Fruit fly (Drosophila melanogaster): ENCODE data around the gene Noc3.
A peak's percentile ranks its signal among the peaks of the same experiment; 100 is the strongest.

Noc3 gene

DNA sequence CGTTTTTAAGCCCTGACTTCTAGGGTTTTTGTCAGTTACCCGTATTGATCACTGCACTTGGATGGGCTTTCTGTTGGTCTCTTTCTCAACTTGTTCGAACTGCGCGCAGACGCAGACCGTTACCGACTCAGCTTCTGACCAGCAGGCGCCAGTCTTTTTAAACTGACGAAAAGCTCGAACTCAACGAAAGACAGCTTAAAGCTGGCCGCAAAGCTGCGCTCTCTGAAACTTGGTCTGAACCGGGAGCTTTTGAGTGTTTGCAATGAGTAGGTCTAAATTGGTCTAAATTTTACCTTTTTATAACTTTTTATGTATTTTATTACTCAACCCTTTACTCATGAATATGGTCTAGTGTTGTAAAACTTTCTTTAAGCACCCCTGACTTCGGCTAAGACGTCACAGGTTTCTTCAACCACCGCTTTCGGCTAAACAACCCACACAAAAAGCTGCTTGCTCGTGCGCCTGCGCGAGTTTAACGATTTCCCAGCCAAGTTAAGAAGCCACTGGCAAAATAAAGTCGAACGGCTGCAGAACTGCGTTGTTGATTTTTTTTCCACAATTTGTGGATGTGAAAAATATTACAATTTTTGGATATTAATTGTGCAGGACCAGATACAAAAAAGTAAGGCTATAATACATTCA, 18.9 kb upstream of the Noc3 start, which contains the start of the genes Gld and Syt4:
TSS of gene Gld (minus strand) at position 137 of the 642 bp plus-strand sequence.
TSS of gene Syt4 (plus strand) at position 499 of the 642 bp plus-strand sequence.
- TF ChIP-seq pdm3 (GFP tag; optimal IDR thresholded peaks at IDR 0.05) (no peak), CG3919 (GFP tag; optimal IDR thresholded peaks at IDR 0.05) (no peak), net (GFP tag; optimal IDR thresholded peaks at IDR 0.05) (no peak), CG10631 (GFP tag; optimal IDR thresholded peaks at IDR 0.05) (no peak), CG11902 (GFP tag; optimal IDR thresholded peaks at IDR 0.05) (no peak), CG6163 (GFP tag; IDR thresholded peaks at IDR 0.05) (no peak), CG31627 (GFP tag; optimal IDR thresholded peaks at IDR 0.05) (no peak), CG11762 (GFP tag; optimal IDR thresholded peaks at IDR 0.05; ENCODE audit: insufficient read depth) (no peak), Eip75B (GFP tag; optimal IDR thresholded peaks at IDR 0.05) (no peak), CG9139 (GFP tag; optimal IDR thresholded peaks at IDR 0.05) (no peak), CG8119 (GFP tag; IDR thresholded peaks at IDR 0.05) (no peak), CG32006 (GFP tag; optimal IDR thresholded peaks at IDR 0.05) (no peak), Blimp-1 (GFP tag; optimal IDR thresholded peaks at IDR 0.05) (no peak), Sox102F (GFP tag; optimal IDR thresholded peaks at IDR 0.05) (no peak), achi (GFP tag; optimal IDR thresholded peaks at IDR 0.05) (no peak), eg (GFP tag; IDR thresholded peaks at IDR 0.05) (peak; percentile 8; the same call in 1 of the 3 replicates), CG10669 (GFP tag; optimal IDR thresholded peaks at IDR 0.05) (no peak), svp (GFP tag) (peak; percentile 14), vri (GFP tag; optimal IDR thresholded peaks at IDR 0.05) (no peak), Eip78C (GFP tag) (peak; percentile 44), CG6792 (GFP tag; optimal IDR thresholded peaks at IDR 0.05) (no peak), Eip93F (GFP tag; optimal IDR thresholded peaks at IDR 0.05) (no peak), CG7368 (GFP tag; optimal IDR thresholded peaks at IDR 0.05) (no peak)

DNA sequence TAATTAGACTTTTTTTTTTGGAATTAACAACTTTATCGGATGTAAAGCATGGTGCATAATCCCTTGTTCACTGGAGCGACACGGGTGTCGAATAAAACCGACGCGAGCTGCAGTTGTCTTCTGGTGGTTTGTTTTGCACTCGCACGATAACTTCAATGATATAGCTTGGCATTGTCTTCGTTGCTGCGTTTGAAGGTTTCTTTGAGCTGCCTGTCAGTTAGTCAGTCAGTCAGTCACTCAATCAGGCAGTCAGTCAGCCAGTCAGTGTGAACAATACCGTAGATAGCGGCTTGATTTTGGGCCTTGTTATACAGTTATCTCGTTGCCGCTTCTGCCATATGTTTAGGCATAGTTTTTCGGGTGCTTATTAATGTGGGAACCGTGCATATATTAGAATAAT, 12.8 kb upstream of the Noc3 start:
- TF ChIP-seq topi (GFP tag; optimal IDR thresholded peaks at IDR 0.05) (no peak), CG6163 (GFP tag; IDR thresholded peaks at IDR 0.05) (no peak), dsx (GFP tag; optimal IDR thresholded peaks at IDR 0.05; ENCODE audit: poor library complexity, severe bottlenecking) (no peak), Blimp-1 (GFP tag; optimal IDR thresholded peaks at IDR 0.05) (no peak), CG8319 (GFP tag; optimal IDR thresholded peaks at IDR 0.05) (no peak), Gug (GFP tag; IDR thresholded peaks at IDR 0.05) (no peak), fkh (GFP tag; optimal IDR thresholded peaks at IDR 0.05) (no peak), Eip75B (GFP tag; optimal IDR thresholded peaks at IDR 0.05) (no peak), Lpt (GFP tag; optimal IDR thresholded peaks at IDR 0.05) (no peak)

DNA sequence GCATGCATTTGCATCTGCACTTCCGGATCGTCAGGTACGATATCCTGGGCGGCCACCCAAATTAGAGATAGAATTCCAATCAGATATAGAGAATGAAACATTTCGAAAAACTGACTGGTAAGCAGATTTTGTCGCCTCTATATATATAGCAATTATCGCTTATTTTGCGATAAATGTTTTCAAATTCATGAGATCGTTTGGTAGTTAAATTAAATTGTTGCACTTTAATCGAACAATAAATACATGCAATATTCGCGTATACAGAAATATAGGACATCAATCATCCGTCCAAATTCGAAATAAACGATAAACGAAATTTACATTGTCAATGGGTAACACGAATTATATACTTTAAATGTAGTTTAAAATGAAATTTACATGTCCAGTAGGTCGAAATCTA, 5.1 kb upstream of the Noc3 start, which contains the start of gene Obp84a:
TSS of gene Obp84a (minus strand) at position 101 of the 400 bp plus-strand sequence.
- TF ChIP-seq Ets96B (tag; optimal IDR thresholded peaks at IDR 0.05) (no peak), Blimp-1 (GFP tag; optimal IDR thresholded peaks at IDR 0.05) (no peak), pdm3 (GFP tag; optimal IDR thresholded peaks at IDR 0.05) (no peak), spab (GFP tag; optimal IDR thresholded peaks at IDR 0.05) (no peak), CG6792 (GFP tag; optimal IDR thresholded peaks at IDR 0.05) (no peak), Hr38 (GFP tag; optimal IDR thresholded peaks at IDR 0.05) (no peak), CG10631 (GFP tag; optimal IDR thresholded peaks at IDR 0.05) (no peak), Sox102F (GFP tag; optimal IDR thresholded peaks at IDR 0.05) (no peak), Lpt (GFP tag; optimal IDR thresholded peaks at IDR 0.05) (no peak), net (GFP tag; optimal IDR thresholded peaks at IDR 0.05) (no peak)

DNA sequence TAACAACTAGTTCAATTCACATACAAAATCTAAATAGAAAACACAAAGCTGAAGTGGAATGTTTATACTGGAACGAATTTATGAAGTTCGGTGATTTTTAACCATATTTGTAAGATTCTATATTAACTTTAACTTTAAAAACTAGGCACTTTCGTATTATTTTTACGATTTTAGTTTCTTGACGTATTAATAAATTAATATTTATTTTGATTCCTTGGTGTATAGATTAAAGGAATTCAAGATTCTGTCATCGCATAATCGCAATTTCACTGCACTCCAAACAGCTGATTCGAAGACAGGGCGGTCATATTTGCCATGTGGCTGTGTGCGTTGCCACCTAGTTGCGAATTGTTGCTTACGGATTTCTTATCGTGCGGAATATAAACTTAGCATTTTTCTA, 2.7 kb upstream of the Noc3 start, which contains the start of the genes CG1227 and Dtwd2:
TSS of gene CG1227 (minus strand) at position 279 of the 400 bp plus-strand sequence.
TSS of gene Dtwd2 (plus strand) at position 336 of the 400 bp plus-strand sequence.
- peak; percentile 95 for TF ChIP-seq CG11294 (GFP tag; IDR thresholded peaks at IDR 0.05)
- TF ChIP-seq Hr38 (GFP tag; optimal IDR thresholded peaks at IDR 0.05): no peak
- peak in 1 of 2 experiments; percentile 80 for TF ChIP-seq salr (GFP tag; optimal IDR thresholded peaks at IDR 0.05)
- TF ChIP-seq Blimp-1 (GFP tag; optimal IDR thresholded peaks at IDR 0.05): peak; percentile 79
- TF ChIP-seq CG10631 (GFP tag; optimal IDR thresholded peaks at IDR 0.05): peak; percentile 94
- TF ChIP-seq CG6808 (GFP tag; optimal IDR thresholded peaks at IDR 0.05): peak; percentile 92
- TF ChIP-seq Eip78C (GFP tag): peak; percentile 99
- TF ChIP-seq achi (GFP tag; optimal IDR thresholded peaks at IDR 0.05): peak; percentile 94
- peak; percentile 98 for TF ChIP-seq CG3032 (tag; optimal IDR thresholded peaks at IDR 0.05)
- TF ChIP-seq CG7368 (GFP tag; optimal IDR thresholded peaks at IDR 0.05): peak; percentile 91
- TF ChIP-seq Gug (GFP tag; IDR thresholded peaks at IDR 0.05): peak; percentile 95
- TF ChIP-seq eg (GFP tag; IDR thresholded peaks at IDR 0.05): peak; percentile 99
- peak; percentile 92 for TF ChIP-seq Eip75B (GFP tag; optimal IDR thresholded peaks at IDR 0.05)
- peak; percentile 93 for TF ChIP-seq CG16779 (tag; optimal IDR thresholded peaks at IDR 0.05)
- TF ChIP-seq Sox15 (GFP tag; optimal IDR thresholded peaks at IDR 0.05): peak; percentile 76
- TF ChIP-seq pdm3 (GFP tag; optimal IDR thresholded peaks at IDR 0.05): peak; percentile 93
- TF ChIP-seq CG11762 (GFP tag; optimal IDR thresholded peaks at IDR 0.05; ENCODE audit: insufficient read depth): peak; percentile 94
- peak; percentile 79 for TF ChIP-seq dac (GFP tag; optimal IDR thresholded peaks at IDR 0.05)
- TF ChIP-seq cyc (GFP tag; optimal IDR thresholded peaks at IDR 0.05): peak; percentile 86
- no peak for TF ChIP-seq vri (GFP tag; optimal IDR thresholded peaks at IDR 0.05)
- TF ChIP-seq CG6276 (GFP tag; optimal IDR thresholded peaks at IDR 0.05): peak; percentile 95
- TF ChIP-seq CG10669 (GFP tag; optimal IDR thresholded peaks at IDR 0.05): peak; percentile 94
- peak; percentile 98 for TF ChIP-seq CG8119 (GFP tag; IDR thresholded peaks at IDR 0.05)
- peak; percentile 93 for TF ChIP-seq topi (GFP tag; optimal IDR thresholded peaks at IDR 0.05)
- TF ChIP-seq CG6163 (GFP tag; IDR thresholded peaks at IDR 0.05): peak; percentile 98
- TF ChIP-seq Eip93F (GFP tag; optimal IDR thresholded peaks at IDR 0.05): peak; percentile 45
- peak; percentile 98 for TF ChIP-seq Ets96B (tag; optimal IDR thresholded peaks at IDR 0.05)
